Fruit fly (Drosophila melanogaster) whole organism, prepupa: ENCODE data around the gene CG10809.

Experiments used
- CG10631 ChIP-seq: fragments of 200-800 bp; sonication (Bioruptor generic); optimal IDR thresholded peaks from 2 replicates; lab custom pipeline; 2016; ENCODE audit warnings: missing biosample characterization, missing genetic modification characterization
- CG10669 ChIP-seq: fragments of 200-800 bp; sonication (Bioruptor generic); optimal IDR thresholded peaks from 3 replicates; lab custom pipeline; 2018; ENCODE audit warnings: missing biosample characterization, mild to moderate bottlenecking, missing genetic modification characterization, moderate library complexity
- CG11762 ChIP-seq: fragments of 200-800 bp; sonication (Bioruptor generic); optimal IDR thresholded peaks from 3 replicates; lab custom pipeline; 2016; ENCODE audit warnings: missing biosample characterization, missing genetic modification characterization; ENCODE audit not compliant: insufficient read depth
- CG11902 ChIP-seq: fragments of 200-800 bp; sonication (Bioruptor generic); optimal IDR thresholded peaks from 3 replicates; lab custom pipeline; 2016; ENCODE audit warnings: missing biosample characterization, missing genetic modification characterization
- CG1621 ChIP-seq: fragments of 200-800 bp; sonication (Bioruptor generic); optimal IDR thresholded peaks from 3 replicates; lab custom pipeline; 2018; ENCODE audit warnings: missing biosample characterization, mild to moderate bottlenecking, missing genetic modification characterization
- CG16779 ChIP-seq: fragments of 200-800 bp; sonication (Bioruptor generic); optimal IDR thresholded peaks from 3 replicates; lab custom pipeline; 2017; ENCODE audit warnings: missing biosample characterization, mild to moderate bottlenecking, missing genetic modification characterization
- CG3032 ChIP-seq: fragments of 200-800 bp; optimal IDR thresholded peaks from 2 replicates; lab custom pipeline; 2019; ENCODE audit warnings: missing biosample characterization, mild to moderate bottlenecking, missing genetic modification characterization, moderate library complexity
- CG31627 ChIP-seq: fragments of 200-800 bp; sonication (Bioruptor generic); optimal IDR thresholded peaks from 3 replicates; lab custom pipeline; 2016; ENCODE audit warnings: missing biosample characterization, missing genetic modification characterization
- CG32006 ChIP-seq: fragments of 200-800 bp; sonication (Bioruptor generic); optimal IDR thresholded peaks from 3 replicates; lab custom pipeline; 2017; ENCODE audit warnings: missing biosample characterization, mild to moderate bottlenecking, missing genetic modification characterization
- CG34406 ChIP-seq: fragments of 200-800 bp; sonication (Bioruptor generic); optimal IDR thresholded peaks from 3 replicates; lab custom pipeline; 2016; ENCODE audit warnings: missing biosample characterization, missing genetic modification characterization
- CG3919 ChIP-seq: fragments of 200-800 bp; sonication (Bioruptor generic); optimal IDR thresholded peaks from 3 replicates; lab custom pipeline; 2016; ENCODE audit warnings: missing biosample characterization, missing genetic modification characterization
- CG4318 ChIP-seq: fragments of 200-800 bp; sonication (Bioruptor generic); optimal IDR thresholded peaks from 3 replicates; lab custom pipeline; 2017; ENCODE audit warnings: missing biosample characterization, mild to moderate bottlenecking, missing genetic modification characterization
- CG6163 ChIP-seq: fragments of 200-800 bp; sonication (Bioruptor generic); IDR thresholded peaks from 3 replicates; pipeline ENCODE4 v1.3.6; 2022; ENCODE audit warnings: missing biosample characterization, missing genetic modification characterization
- CG6276 ChIP-seq: fragments of 200-800 bp; sonication (Bioruptor generic); optimal IDR thresholded peaks from 2 replicates; lab custom pipeline; 2017; ENCODE audit warnings: missing biosample characterization, mild to moderate bottlenecking, missing genetic modification characterization
- CG6808 ChIP-seq: fragments of 200-800 bp; sonication (Bioruptor generic); optimal IDR thresholded peaks from 3 replicates; lab custom pipeline; 2017; ENCODE audit warnings: missing biosample characterization, missing genetic modification characterization, mild to moderate bottlenecking, moderate library complexity, missing genetic modification reagents
- CG6854 ChIP-seq: fragments of 200-800 bp; sonication (Bioruptor generic); optimal IDR thresholded peaks from 2 replicates; lab custom pipeline; 2017; ENCODE audit warnings: missing biosample characterization, mild to moderate bottlenecking, missing genetic modification characterization
- CG7368 ChIP-seq: fragments of 200-800 bp; sonication (Bioruptor generic); optimal IDR thresholded peaks from 3 replicates; lab custom pipeline; 2016; ENCODE audit warnings: missing biosample characterization, missing genetic modification characterization
- CG8119 ChIP-seq: fragments of 200-800 bp; sonication (Bioruptor generic); IDR thresholded peaks from 3 replicates; pipeline ENCODE4 v1.3.6; 2022; ENCODE audit warnings: missing biosample characterization, missing genetic modification characterization
- CG8319 ChIP-seq: fragments of 200-800 bp; sonication (Bioruptor generic); optimal IDR thresholded peaks from 3 replicates; lab custom pipeline; 2016; ENCODE audit warnings: missing biosample characterization, missing genetic modification characterization
- CG8632 ChIP-seq: fragments of 200-800 bp; sonication (Bioruptor generic); optimal IDR thresholded peaks from 3 replicates; lab custom pipeline; 2016; ENCODE audit warnings: missing biosample characterization, missing genetic modification characterization
- CG9139 ChIP-seq: fragments of 200-800 bp; sonication (Bioruptor generic); optimal IDR thresholded peaks from 3 replicates; lab custom pipeline; 2017; ENCODE audit warnings: missing biosample characterization, mild to moderate bottlenecking, missing genetic modification characterization
- Eip75B ChIP-seq: fragments of 200-800 bp; sonication (Bioruptor generic); optimal IDR thresholded peaks from 3 replicates; lab custom pipeline; 2016; ENCODE audit warnings: missing biosample characterization, missing genetic modification characterization
- Eip78C ChIP-seq: fragments of 200-800 bp; sonication (Bioruptor generic); peaks from one replicate; lab custom pipeline; 2016; ENCODE audit warnings: missing biosample characterization, missing genetic modification characterization
- Ets21C ChIP-seq: fragments of 200-800 bp; sonication (Bioruptor generic); optimal IDR thresholded peaks from 3 replicates; lab custom pipeline; 2016; ENCODE audit warnings: missing biosample characterization, missing genetic modification characterization
- Ets96B ChIP-seq: fragments of 200-800 bp; optimal IDR thresholded peaks from 2 replicates; lab custom pipeline; 2019; ENCODE audit warnings: missing biosample characterization, mild to moderate bottlenecking, missing genetic modification characterization, moderate library complexity
- Gug ChIP-seq: fragments of 200-800 bp; sonication (Bioruptor generic); IDR thresholded peaks from 2 replicates; pipeline ENCODE4 v1.3.6; 2022; ENCODE audit warnings: missing biosample characterization, missing genetic modification characterization
- Hr38 ChIP-seq: sonication (Bioruptor generic); optimal IDR thresholded peaks from 2 replicates; lab custom pipeline; 2016; ENCODE audit warnings: missing biosample characterization, missing genetic modification characterization
- Hr39 ChIP-seq: fragments of 200-800 bp; sonication (Bioruptor generic); optimal IDR thresholded peaks from 2 replicates; lab custom pipeline; 2016; ENCODE audit warnings: missing biosample characterization, missing genetic modification characterization
- Lpt ChIP-seq: fragments of 200-800 bp; sonication (Bioruptor generic); optimal IDR thresholded peaks from 3 replicates; lab custom pipeline; 2016; ENCODE audit warnings: missing biosample characterization, missing genetic modification characterization
- OdsH ChIP-seq: fragments of 200-800 bp; sonication (Bioruptor generic); optimal IDR thresholded peaks from 3 replicates; lab custom pipeline; 2016; ENCODE audit warnings: missing biosample characterization, missing genetic modification characterization
- Smox ChIP-seq: fragments of 200-800 bp; sonication (Bioruptor generic); optimal IDR thresholded peaks from 3 replicates; lab custom pipeline; 2016; ENCODE audit warnings: missing biosample characterization, missing genetic modification characterization
- Sox14 ChIP-seq: fragments of 200-800 bp; sonication (Bioruptor generic); optimal IDR thresholded peaks from 3 replicates; lab custom pipeline; 2016; ENCODE audit warnings: missing biosample characterization, missing genetic modification characterization
- achi ChIP-seq: fragments of 200-800 bp; sonication (Bioruptor generic); optimal IDR thresholded peaks from 3 replicates; lab custom pipeline; 2016; ENCODE audit warnings: missing biosample characterization, missing genetic modification characterization
- cyc ChIP-seq: fragments of 200-800 bp; sonication (Bioruptor generic); optimal IDR thresholded peaks from 3 replicates; lab custom pipeline; 2016; ENCODE audit warnings: missing biosample characterization, missing genetic modification characterization
- dac ChIP-seq: fragments of 200-800 bp; sonication (Bioruptor generic); optimal IDR thresholded peaks from 2 replicates; lab custom pipeline; 2017; ENCODE audit warnings: missing biosample characterization, mild to moderate bottlenecking, missing genetic modification characterization
- dsx ChIP-seq: fragments of 200-800 bp; optimal IDR thresholded peaks from 3 replicates; lab custom pipeline; 2019; ENCODE audit warnings: missing biosample characterization, mild to moderate bottlenecking, missing genetic modification characterization, moderate library complexity; ENCODE audit not compliant: poor library complexity, severe bottlenecking
- esn ChIP-seq: fragments of 200-800 bp; sonication (Bioruptor generic); optimal IDR thresholded peaks from 2 replicates; lab custom pipeline; 2016; ENCODE audit warnings: missing biosample characterization, mild to moderate bottlenecking, missing genetic modification characterization, moderate library complexity
- fd59A ChIP-seq: fragments of 200-800 bp; sonication (Bioruptor generic); optimal IDR thresholded peaks from 2 replicates; lab custom pipeline; 2017; ENCODE audit warnings: missing biosample characterization, mild to moderate bottlenecking, missing genetic modification characterization, missing genetic modification reagents
- fkh ChIP-seq: fragments of 200-800 bp; sonication (Bioruptor generic); optimal IDR thresholded peaks from 3 replicates; lab custom pipeline; 2017; ENCODE audit warnings: missing biosample characterization, mild to moderate bottlenecking, missing genetic modification characterization, moderate library complexity
- net ChIP-seq: fragments of 200-800 bp; sonication (Bioruptor generic); optimal IDR thresholded peaks from 3 replicates; lab custom pipeline; 2016; ENCODE audit warnings: missing biosample characterization, missing genetic modification characterization
- salr ChIP-seq, 2 experiments: fragments of 200-800 bp; sonication (Bioruptor generic); optimal IDR thresholded peaks; 3 replicates each; lab custom pipeline; 2016 to 2018; ENCODE audit warnings: missing biosample characterization in 2 of 2, missing genetic modification characterization in 2 of 2, mild to moderate bottlenecking in 1 of 2
- spab ChIP-seq: fragments of 200-800 bp; sonication (Bioruptor generic); optimal IDR thresholded peaks from 2 replicates; lab custom pipeline; 2017; ENCODE audit warnings: missing biosample characterization, mild to moderate bottlenecking, missing genetic modification characterization, missing genetic modification reagents
- ss ChIP-seq, 2 experiments: fragments of 200-800 bp; sonication (Bioruptor generic); optimal IDR thresholded peaks; 2 replicates in 1 of 2; 3 replicates in 1 of 2; lab custom pipeline; 2017 to 2018; ENCODE audit warnings: mild to moderate bottlenecking in 2 of 2, missing biosample characterization in 2 of 2, missing genetic modification characterization in 2 of 2, moderate library complexity in 1 of 2
- svp ChIP-seq: fragments of 200-800 bp; sonication (Bioruptor generic); peaks from one replicate; lab custom pipeline; 2016; ENCODE audit warnings: missing biosample characterization, missing genetic modification characterization
- vri ChIP-seq: fragments of 200-800 bp; sonication (Bioruptor generic); optimal IDR thresholded peaks from 3 replicates; lab custom pipeline; 2016; ENCODE audit warnings: missing biosample characterization, mild to moderate bottlenecking, missing genetic modification characterization

Gene CG10809

dm6 chr3L:9851000-9851671, 8.6 kb downstream of the CG10809 start (continued):
- TF ChIP-seq Eip78C (GFP tag; lab: Kevin White, UChicago) (peak; percentile 56), Lpt (GFP tag; lab: Kevin White, UChicago) (no peak), net (GFP tag; lab: Kevin White, UChicago) (no peak), CG6854 (GFP tag; lab: Kevin White, UChicago) (no peak), CG16779 (no peak), Hr38 (GFP tag; lab: Kevin White, UChicago) (no peak), Gug (GFP tag; lab: Robert Waterston, UW) (no peak), salr (GFP tag; optimal IDR thresholded peaks at IDR 0.05; lab: Kevin White, UChicago) (no peak)
- TF ChIP-seq, all 60 proteins: peak for 11

- TF ChIP-seq Hr39 (GFP tag; lab: Kevin White, UChicago), result no peak
- TF ChIP-seq CG7368 (GFP tag; lab: Kevin White, UChicago), result no peak
- TF ChIP-seq CG8632, result no peak
These were observed 9.6 kb downstream of the CG10809 start for dm6 chr3L:9850114-9850513.

- peak; percentile 46 for TF ChIP-seq CG8632
- no peak for TF ChIP-seq fkh (GFP tag; lab: Kevin White, UChicago)
- TF ChIP-seq CG11762 (GFP tag; lab: Kevin White, UChicago), result peak; percentile 43
- no peak for TF ChIP-seq CG11902 (GFP tag; lab: Kevin White, UChicago)
- no peak for TF ChIP-seq Hr38 (GFP tag; lab: Kevin White, UChicago)
- peak; percentile 65 for TF ChIP-seq Eip75B (GFP tag; lab: Kevin White, UChicago)
- peak; percentile 66 for TF ChIP-seq dsx (GFP tag; lab: Kevin White, UChicago)
- TF ChIP-seq cyc (GFP tag; lab: Kevin White, UChicago), result no peak
- no peak for TF ChIP-seq CG34406 (GFP tag; lab: Kevin White, UChicago)
- peak; percentile 75 for TF ChIP-seq Ets96B
- TF ChIP-seq spab (GFP tag; lab: Kevin White, UChicago), result peak; percentile 73
- peak; percentile 90 to 91 for TF ChIP-seq ss (GFP tag; optimal IDR thresholded peaks at IDR 0.05; lab: Kevin White, UChicago)
- no peak for TF ChIP-seq Ets21C (GFP tag; lab: Kevin White, UChicago)
- peak; percentile 67 for TF ChIP-seq net (GFP tag; lab: Kevin White, UChicago)
- peak; percentile 83 for TF ChIP-seq CG16779
- TF ChIP-seq svp (GFP tag; lab: Kevin White, UChicago), result no peak
- TF ChIP-seq CG4318 (GFP tag; lab: Kevin White, UChicago), result no peak
- TF ChIP-seq CG10631 (GFP tag; lab: Kevin White, UChicago), result peak; percentile 7
- no peak for TF ChIP-seq CG8319
- peak; percentile 34 for TF ChIP-seq Sox14 (GFP tag; lab: Kevin White, UChicago)
- no peak for TF ChIP-seq CG31627
- TF ChIP-seq vri (GFP tag; lab: Kevin White, UChicago), result no peak
- peak; percentile 8 for TF ChIP-seq dac
- peak; percentile 41 for TF ChIP-seq OdsH (GFP tag; lab: Kevin White, UChicago)
- TF ChIP-seq esn, result no peak
- TF ChIP-seq CG3032 (tag; lab: Kevin White, UChicago), result peak; percentile 73
- no peak for TF ChIP-seq Smox (GFP tag; lab: Kevin White, UChicago)
- TF ChIP-seq achi (GFP tag; lab: Kevin White, UChicago), result peak; percentile 45
- TF ChIP-seq CG3919 (GFP tag; lab: Kevin White, UChicago), result peak; percentile 58
- peak; percentile 84 for TF ChIP-seq Lpt (GFP tag; lab: Kevin White, UChicago)
- no peak for TF ChIP-seq Eip78C (GFP tag; lab: Kevin White, UChicago)
- TF ChIP-seq CG6163, result peak; percentile 91
- TF ChIP-seq CG10669, result peak; percentile 83
- TF ChIP-seq CG9139 (GFP tag; lab: Kevin White, UChicago), result peak; percentile 91
- peak; percentile 85 for TF ChIP-seq CG6276
- TF ChIP-seq CG1621 (tag; lab: Kevin White, UChicago), result peak; percentile 64
- peak; percentile 91 for TF ChIP-seq CG6808 (GFP tag; lab: Kevin White, UChicago)
- TF ChIP-seq Gug (GFP tag; lab: Robert Waterston, UW), result no peak
- peak; percentile 84 for TF ChIP-seq CG8119 (GFP tag; lab: Robert Waterston, UW)
- peak; percentile 55 for TF ChIP-seq CG32006 (GFP tag; lab: Kevin White, UChicago)
- peak; percentile 41 for TF ChIP-seq fd59A (GFP tag; lab: Kevin White, UChicago)
- TF ChIP-seq CG7368 (GFP tag; lab: Kevin White, UChicago), result peak; percentile 38
These were observed 10.9 kb downstream of the CG10809 start for dm6 chr3L:9848744-9849143.
